Fruit fly (Drosophila melanogaster) whole organism, embryonic: ENCODE results near the gene CG7120.

Source experiments
- ATbp ChIP-seq: fragments of 200-800 bp; sonication (Bioruptor generic); optimal IDR thresholded peaks from 2 replicates; lab custom pipeline; 2017; ENCODE audit warnings: missing biosample characterization, mild to moderate bottlenecking, missing genetic modification characterization, missing genetic modification reagents
- Aef1 ChIP-seq: fragments of 200-800 bp; sonication (Bioruptor generic); IDR thresholded peaks from 3 replicates; pipeline ENCODE4 v1.3.6; 2022; ENCODE audit warnings: missing biosample characterization, missing genetic modification characterization
- Asciz ChIP-seq: fragments of 200-800 bp; sonication (Bioruptor generic); optimal IDR thresholded peaks from 2 replicates; lab custom pipeline; 2017; ENCODE audit warnings: missing biosample characterization, mild to moderate bottlenecking, missing genetic modification characterization, missing genetic modification reagents
- Awh ChIP-seq: fragments of 200-800 bp; sonication (Bioruptor generic); IDR thresholded peaks from 2 replicates; pipeline ENCODE4, ENCODE4 v1.3.6; 2022; ENCODE audit warnings: missing biosample characterization, missing genetic modification characterization
- Blimp-1 ChIP-seq: fragments of 200-800 bp; sonication (Bioruptor generic); optimal IDR thresholded peaks from 3 replicates; lab custom pipeline; 2018; ENCODE audit warnings: missing biosample characterization, missing genetic modification characterization, mild to moderate bottlenecking, moderate library complexity, missing genetic modification reagents
- CG10321 ChIP-seq: fragments of 200-800 bp; sonication (Bioruptor generic); IDR thresholded peaks from 2 replicates; pipeline ENCODE4 v1.3.6; 2022; ENCODE audit warnings: missing biosample characterization, missing genetic modification characterization
- CG10431 ChIP-seq: fragments of 200-800 bp; sonication (Bioruptor generic); optimal IDR thresholded peaks from 3 replicates; lab custom pipeline; 2018; ENCODE audit warnings: missing biosample characterization, mild to moderate bottlenecking, missing genetic modification characterization
- CG11247 ChIP-seq: fragments of 200-800 bp; sonication (Bioruptor generic); IDR thresholded peaks from 2 replicates; pipeline ENCODE4 v1.3.6; 2022; ENCODE audit warnings: missing biosample characterization, missing genetic modification characterization
- CG11696 ChIP-seq: fragments of 200-800 bp; sonication (Bioruptor generic); IDR thresholded peaks from 2 replicates; pipeline ENCODE4 v1.3.6; 2022; ENCODE audit warnings: missing biosample characterization, missing genetic modification characterization
- CG12219 ChIP-seq: fragments of 200-800 bp; sonication (Bioruptor generic); optimal IDR thresholded peaks from 3 replicates; lab custom pipeline; 2018; ENCODE audit warnings: missing biosample characterization, mild to moderate bottlenecking, missing genetic modification characterization
- CG13123 ChIP-seq: fragments of 200-800 bp; sonication (Bioruptor generic); optimal IDR thresholded peaks from 2 replicates; lab custom pipeline; 2016; ENCODE audit warnings: missing biosample characterization, missing genetic modification characterization
- CG1603 ChIP-seq: fragments of 200-800 bp; sonication (Bioruptor generic); optimal IDR thresholded peaks from 2 replicates; lab custom pipeline; 2019; ENCODE audit warnings: missing biosample characterization, mild to moderate bottlenecking, missing genetic modification characterization, moderate library complexity
- CG17359 ChIP-seq: fragments of 200-800 bp; sonication (Bioruptor generic); optimal IDR thresholded peaks from 3 replicates; lab custom pipeline; 2018; ENCODE audit warnings: missing biosample characterization, mild to moderate bottlenecking, missing genetic modification characterization, moderate library complexity
- CG2875 ChIP-seq: fragments of 200-800 bp; sonication (Bioruptor generic); optimal IDR thresholded peaks from 2 replicates; lab custom pipeline; 2017; ENCODE audit warnings: missing biosample characterization, mild to moderate bottlenecking, missing genetic modification characterization, missing genetic modification reagents
- CG31224 ChIP-seq: fragments of 200-800 bp; sonication (Bioruptor generic); IDR thresholded peaks from 2 replicates; pipeline ENCODE4 v1.3.6; 2022; ENCODE audit warnings: missing biosample characterization, missing genetic modification characterization
- CG31388 ChIP-seq: fragments of 200-800 bp; sonication (Bioruptor generic); optimal IDR thresholded peaks from 2 replicates; lab custom pipeline; 2016; ENCODE audit warnings: missing biosample characterization, missing genetic modification characterization
- CG31441 ChIP-seq: fragments of 200-800 bp; sonication (Bioruptor generic); IDR thresholded peaks from 2 replicates; pipeline ENCODE4 v1.3.6; 2022; ENCODE audit warnings: missing biosample characterization, missing genetic modification characterization
- CG4730 ChIP-seq: fragments of 200-800 bp; sonication (Bioruptor generic); IDR thresholded peaks from 2 replicates; pipeline ENCODE4 v1.3.6; 2022; ENCODE audit warnings: missing biosample characterization, missing genetic modification characterization
- CG6254 ChIP-seq: fragments of 200-800 bp; sonication (Bioruptor generic); optimal IDR thresholded peaks from 3 replicates; lab custom pipeline; 2017; ENCODE audit warnings: mild to moderate bottlenecking, missing biosample characterization, missing genetic modification reagents, missing genetic modification characterization
- CG6654 ChIP-seq: fragments of 200-800 bp; sonication (Bioruptor generic); optimal IDR thresholded peaks from 2 replicates; lab custom pipeline; 2017; ENCODE audit warnings: missing biosample characterization, mild to moderate bottlenecking, missing genetic modification characterization
- CG6791 ChIP-seq: fragments of 200-800 bp; sonication (Bioruptor generic); IDR thresholded peaks from 3 replicates; pipeline ENCODE4 v1.3.6; 2022; ENCODE audit warnings: missing biosample characterization, missing genetic modification characterization; ENCODE audit not compliant: partially characterized antibody
- CG9437 ChIP-seq: fragments of 200-800 bp; sonication (Bioruptor generic); optimal IDR thresholded peaks from 2 replicates; lab custom pipeline; 2018; ENCODE audit warnings: missing biosample characterization, mild to moderate bottlenecking, missing genetic modification characterization
- Ets97D ChIP-seq: fragments of 200-800 bp; sonication (Bioruptor generic); optimal IDR thresholded peaks from 3 replicates; lab custom pipeline; 2016; ENCODE audit warnings: missing biosample characterization, missing genetic modification characterization
- H15 ChIP-seq: fragments of 200-800 bp; sonication (Bioruptor generic); IDR thresholded peaks from 3 replicates; pipeline ENCODE4 v1.3.6; 2022; ENCODE audit warnings: missing biosample characterization, missing genetic modification characterization
- HLH4C ChIP-seq: fragments of 200-800 bp; sonication (Bioruptor generic); IDR thresholded peaks from 3 replicates; pipeline ENCODE4 v1.3.6; 2022; ENCODE audit warnings: missing biosample characterization, missing genetic modification characterization; ENCODE audit not compliant: partially characterized antibody
- Hr78 ChIP-seq, 2 experiments: fragments of 200-800 bp in 1 of 2; fragments of >200 bp in 1 of 2; sonication (Bioruptor generic) in 1 of 2; optimal IDR thresholded peaks; 2 replicates each; lab custom pipeline; 2017 to 2019; ENCODE audit warnings: missing biosample characterization in 2 of 2, missing genetic modification characterization in 2 of 2, mild to moderate bottlenecking in 1 of 2, moderate library complexity in 1 of 2
- Jarid2 ChIP-seq: fragments of 200-800 bp; sonication (Bioruptor generic); optimal IDR thresholded peaks from 3 replicates; lab custom pipeline; 2017; ENCODE audit warnings: mild to moderate bottlenecking, missing biosample characterization, missing genetic modification reagents, missing genetic modification characterization
- Lpt ChIP-seq: fragments of >200 bp; optimal IDR thresholded peaks from 2 replicates; lab custom pipeline; 2018; ENCODE audit warnings: missing biosample characterization, missing genetic modification characterization
- Mad ChIP-seq: fragments of 200-800 bp; sonication (Bioruptor generic); optimal IDR thresholded peaks from 2 replicates; lab custom pipeline; 2016; ENCODE audit warnings: missing biosample characterization, missing genetic modification characterization
- Sox102F ChIP-seq: fragments of 200-800 bp; sonication (Bioruptor generic); optimal IDR thresholded peaks from 2 replicates; lab custom pipeline; 2018; ENCODE audit warnings: missing biosample characterization, mild to moderate bottlenecking, missing genetic modification characterization, moderate library complexity
- Spps ChIP-seq: fragments of 200-800 bp; sonication (Bioruptor generic); optimal IDR thresholded peaks from 2 replicates; lab custom pipeline; 2018; ENCODE audit warnings: missing biosample characterization, mild to moderate bottlenecking, missing genetic modification characterization
- amos ChIP-seq: fragments of 200-800 bp; sonication (Bioruptor generic); IDR thresholded peaks from 2 replicates; pipeline ENCODE4 v1.3.6; 2022; ENCODE audit warnings: missing biosample characterization, missing genetic modification characterization; ENCODE audit not compliant: partially characterized antibody
- ase ChIP-seq: fragments of 200-800 bp; sonication (Bioruptor generic); IDR thresholded peaks from 3 replicates; pipeline ENCODE4 v1.3.6; 2022; ENCODE audit warnings: missing biosample characterization, missing genetic modification characterization
- ato ChIP-seq: fragments of 200-800 bp; sonication (Bioruptor generic); IDR thresholded peaks from 2 replicates; pipeline ENCODE4 v1.3.6; 2022; ENCODE audit warnings: missing biosample characterization, missing genetic modification characterization; ENCODE audit not compliant: partially characterized antibody
- bbx ChIP-seq: fragments of 200-800 bp; sonication (Bioruptor generic); IDR thresholded peaks from 2 replicates; pipeline ENCODE4 v1.3.6; 2022; ENCODE audit warnings: missing biosample characterization, missing genetic modification characterization; ENCODE audit not compliant: partially characterized antibody
- btn ChIP-seq: fragments of 200-800 bp; sonication (Bioruptor generic); optimal IDR thresholded peaks from 2 replicates; lab custom pipeline; 2016; ENCODE audit warnings: missing biosample characterization, missing genetic modification characterization
- chm ChIP-seq: fragments of 200-800 bp; sonication (Bioruptor generic); IDR thresholded peaks from 2 replicates; pipeline ENCODE4 v1.3.6; 2022; ENCODE audit warnings: missing biosample characterization, missing genetic modification characterization
- ci ChIP-seq: fragments of 200-800 bp; sonication (Bioruptor generic); IDR thresholded peaks from 3 replicates; pipeline ENCODE4 v1.3.6; 2022; ENCODE audit warnings: missing biosample characterization, missing genetic modification characterization
- dmrt11E ChIP-seq: fragments of 200-800 bp; sonication (Bioruptor generic); optimal IDR thresholded peaks from 3 replicates; lab custom pipeline; 2018; ENCODE audit warnings: missing biosample characterization, mild to moderate bottlenecking, missing genetic modification characterization, moderate library complexity
- fru ChIP-seq: fragments of >200 bp; optimal IDR thresholded peaks from 2 replicates; lab custom pipeline; 2017
- grn ChIP-seq: fragments of 200-800 bp; sonication (Bioruptor generic); optimal IDR thresholded peaks from 3 replicates; lab custom pipeline; 2017; ENCODE audit warnings: missing biosample characterization, missing genetic modification characterization
- ind ChIP-seq: fragments of 200-800 bp; sonication (Bioruptor generic); optimal IDR thresholded peaks from 3 replicates; lab custom pipeline; 2016; ENCODE audit warnings: missing biosample characterization, missing genetic modification characterization
- kni ChIP-seq: fragments of 200-800 bp; sonication (Bioruptor generic); optimal IDR thresholded peaks from 3 replicates; lab custom pipeline; 2017; ENCODE audit warnings: mild to moderate bottlenecking, missing biosample characterization, missing genetic modification reagents, missing genetic modification characterization
- nmo ChIP-seq: fragments of 200-800 bp; sonication (Bioruptor generic); optimal IDR thresholded peaks from 2 replicates; lab custom pipeline; 2018; ENCODE audit warnings: missing biosample characterization, mild to moderate bottlenecking, missing genetic modification characterization, moderate library complexity
- oc ChIP-seq: fragments of 200-800 bp; sonication (Bioruptor generic); optimal IDR thresholded peaks from 2 replicates; lab custom pipeline; 2018; ENCODE audit warnings: missing biosample characterization, mild to moderate bottlenecking, missing genetic modification characterization, moderate library complexity
- pita ChIP-seq: fragments of 200-800 bp; sonication (Bioruptor generic); optimal IDR thresholded peaks from 2 replicates; lab custom pipeline; 2017; ENCODE audit warnings: missing biosample characterization, mild to moderate bottlenecking, missing genetic modification characterization
- pum ChIP-seq: fragments of 200-800 bp; sonication (Bioruptor generic); optimal IDR thresholded peaks from 2 replicates; lab custom pipeline; 2016; ENCODE audit warnings: missing biosample characterization, missing genetic modification characterization
- sens-2 ChIP-seq: fragments of 200-800 bp; sonication (Bioruptor generic); IDR thresholded peaks from 2 replicates; pipeline ENCODE4 v1.3.6; 2022; ENCODE audit warnings: missing biosample characterization, missing genetic modification characterization
- sna ChIP-seq: fragments of 200-800 bp; sonication (Bioruptor generic); IDR thresholded peaks from 2 replicates; pipeline ENCODE4 v1.3.6; 2022; ENCODE audit warnings: missing biosample characterization, missing genetic modification characterization; ENCODE audit not compliant: partially characterized antibody
- sr ChIP-seq: fragments of 200-800 bp; sonication (Bioruptor generic); IDR thresholded peaks from 3 replicates; pipeline ENCODE4 v1.3.6; 2022; ENCODE audit warnings: missing biosample characterization, missing genetic modification characterization
- wek ChIP-seq: fragments of 200-800 bp; sonication (Bioruptor generic); optimal IDR thresholded peaks from 3 replicates; lab custom pipeline; 2018; ENCODE audit warnings: missing biosample characterization, mild to moderate bottlenecking, missing genetic modification characterization, moderate library complexity

Gene CG7120

DNA sequence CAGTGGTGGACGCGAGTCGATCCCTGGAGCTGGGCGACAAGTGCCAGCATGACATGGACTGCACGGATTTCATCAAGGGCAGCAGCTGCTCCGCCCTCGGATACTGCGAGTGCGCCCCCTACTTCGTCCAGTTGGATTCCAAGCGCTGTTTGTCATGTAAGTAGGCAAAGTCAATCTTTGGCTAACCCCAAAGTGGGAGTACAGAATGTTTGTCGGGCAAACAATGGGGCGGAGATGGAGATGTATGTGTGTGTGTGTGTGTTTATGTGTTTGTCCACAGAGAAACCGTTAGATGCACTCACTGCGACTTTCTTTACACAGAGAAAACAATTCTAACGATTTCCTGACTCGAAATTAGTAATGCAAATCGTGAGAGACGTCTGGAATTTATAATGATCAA, 16.6 kb upstream of the CG7120 start (continued):
- TF ChIP-seq ci (peak; percentile 50; the same call in 2 of the 3 replicates), Ets97D (GFP tag; lab: Kevin White, UChicago) (no peak), Jarid2 (GFP tag; lab: Kevin White, UChicago) (no peak), CG4730 (no peak), CG6254 (GFP tag; lab: Kevin White, UChicago) (peak; percentile 29), CG6654 (no peak), Spps (peak; percentile 1), CG9437 (GFP tag; lab: Kevin White, UChicago) (no peak), dmrt11E (tag; lab: Kevin White, UChicago) (peak; percentile 38), oc (tag; lab: Kevin White, UChicago) (no peak), Asciz (GFP tag; lab: Kevin White, UChicago) (peak; percentile 7), CG31388 (no peak), chm (GFP tag; lab: Robert Waterston, UW) (peak; percentile 27; the same call in 1 of the 2 replicates), HLH4C (GFP tag; lab: Robert Waterston, UW) (no peak), Awh (GFP tag; lab: Robert Waterston, UW) (0 out of 2 replicates have a peak, but pooled peaks have one; percentile 11), Blimp-1 (GFP tag; lab: Kevin White, UChicago) (peak; percentile 46), ato (GFP tag; lab: Robert Waterston, UW) (no peak), pita (GFP tag; lab: Kevin White, UChicago) (no peak), Mad (GFP tag; lab: Kevin White, UChicago) (no peak), CG11696 (no peak), CG17359 (tag; lab: Kevin White, UChicago) (peak; percentile 4), amos (GFP tag; lab: Robert Waterston, UW) (no peak), sens-2 (GFP tag; lab: Robert Waterston, UW) (no peak), sr (GFP tag; lab: Robert Waterston, UW) (no peak), fru (lab: Kevin White, UChicago) (no peak), CG11247 (GFP tag; lab: Robert Waterston, UW) (no peak), CG6791 (no peak), Aef1 (GFP tag; lab: Robert Waterston, UW) (no peak), CG12219 (GFP tag; lab: Kevin White, UChicago) (no peak), sna (no peak), H15 (GFP tag; lab: Robert Waterston, UW) (no peak), Sox102F (no peak), btn (no peak), CG10431 (peak; percentile 9), CG31441 (GFP tag; lab: Robert Waterston, UW) (no peak), grn (GFP tag; lab: Kevin White, UChicago) (no peak), ase (GFP tag; lab: Robert Waterston, UW) (no peak), wek (GFP tag; lab: Kevin White, UChicago) (peak; percentile 36), kni (GFP tag; lab: Kevin White, UChicago) (peak; percentile 48), CG2875 (GFP tag; lab: Kevin White, UChicago) (peak; percentile 39), Hr78 (GFP tag; optimal IDR thresholded peaks at IDR 0.05; lab: Kevin White, UChicago) (no peak), nmo (GFP tag; lab: Kevin White, UChicago) (no peak), Lpt (GFP tag; lab: Kevin White, UChicago) (no peak), bbx (no peak), ATbp (GFP tag; lab: Kevin White, UChicago) (peak; percentile 57), ind (no peak), CG13123 (GFP tag; lab: Kevin White, UChicago) (no peak), CG1603 (peak; percentile 63), CG31224 (no peak), pum (GFP tag; lab: Kevin White, UChicago) (no peak), CG10321 (no peak)
